Worm (Caenorhabditis elegans) whole organism, L4 larva: Measurements from ENCODE around the gene F33E11.3.

Experiments used
- F10B5.3 ChIP-seq: sonication (generic microtip); optimal IDR thresholded peaks from 2 replicates; lab custom pipeline; 2016; ENCODE audit warnings: mild to moderate bottlenecking, missing genetic modification characterization, missing compliant biosample characterization
- F26F4.8 ChIP-seq: fragments of 200-800 bp; sonication (Bioruptor generic); conservative IDR thresholded peaks from 2 replicates; pipeline ENCODE4 v1.3.6; 2022; ENCODE audit warnings: missing genetic modification characterization, missing compliant biosample characterization
- F37D6.2 ChIP-seq: sonication (generic microtip); optimal IDR thresholded peaks from 2 replicates; lab custom pipeline; 2016; ENCODE audit warnings: mild to moderate bottlenecking, missing genetic modification characterization, missing compliant biosample characterization
- T20F7.1 ChIP-seq: fragments of 200-800 bp; sonication (Bioruptor generic); optimal IDR thresholded peaks from 2 replicates; lab custom pipeline; 2018; ENCODE audit warnings: mild to moderate bottlenecking, missing genetic modification characterization, missing compliant biosample characterization
- Y48G9A.11 ChIP-seq: fragments of 200-800 bp; sonication (Bioruptor generic); IDR thresholded peaks from 2 replicates; pipeline ENCODE4 v1.3.6; 2022; ENCODE audit warnings: missing genetic modification reagents, missing genetic modification characterization, missing compliant biosample characterization
- aha-1 ChIP-seq: fragments of 150-350 bp; peaks from one replicate; lab custom pipeline; 2014; ENCODE audit warnings: missing biosample characterization, missing genetic modification characterization
- ama-1 ChIP-seq: fragments of 150-350 bp; optimal IDR thresholded peaks from 2 replicates; lab custom pipeline; 2014; ENCODE audit warnings: inconsistent platforms, mixed read lengths
- arid-1 ChIP-seq: fragments of 200-800 bp; sonication (Bioruptor generic); conservative IDR thresholded peaks from 2 replicates; pipeline ENCODE4 v1.3.6; 2022; ENCODE audit warnings: missing genetic modification reagents, missing genetic modification characterization, missing compliant biosample characterization
- ceh-62 ChIP-seq: sonication (generic microtip); optimal IDR thresholded peaks from 2 replicates; lab custom pipeline; 2017; ENCODE audit warnings: missing biosample characterization, missing genetic modification characterization
- ctbp-1 ChIP-seq: fragments of 200-800 bp; sonication (Bioruptor generic); IDR thresholded peaks from 2 replicates; pipeline ENCODE4 v1.3.6; 2022; ENCODE audit warnings: missing genetic modification reagents, missing genetic modification characterization, missing compliant biosample characterization
- daf-12 ChIP-seq: fragments of 150-350 bp; optimal IDR thresholded peaks from 2 replicates; lab custom pipeline; 2014; ENCODE audit warnings: missing biosample characterization, missing genetic modification reagents, missing genetic modification characterization
- daf-16 ChIP-seq, 3 experiments: sonication (generic microtip); optimal IDR thresholded peaks; 2 replicates each; lab custom pipeline; 2016 to 2017; ENCODE audit warnings: missing genetic modification characterization in 3 of 3, missing genetic modification reagents in 3 of 3, mild to moderate bottlenecking in 2 of 3, missing compliant biosample characterization in 2 of 3, missing biosample characterization in 1 of 3, moderate library complexity in 1 of 3
- dmd-6 ChIP-seq: fragments of 200-800 bp; sonication (Bioruptor generic); IDR thresholded peaks from 2 replicates; pipeline ENCODE4 v1.3.6; 2022; ENCODE audit warnings: missing genetic modification reagents, missing genetic modification characterization, missing compliant biosample characterization
- dpl-1 ChIP-seq: fragments of 150-350 bp; optimal IDR thresholded peaks from 2 replicates; lab custom pipeline; 2014; ENCODE audit warnings: missing biosample characterization, missing genetic modification reagents, missing genetic modification characterization
- dve-1 ChIP-seq: sonication (generic microtip); optimal IDR thresholded peaks from 2 replicates; lab custom pipeline; 2017; ENCODE audit warnings: antibody characterized with exemption, mild to moderate bottlenecking, missing genetic modification characterization, missing compliant biosample characterization; ENCODE audit not compliant: insufficient read depth
- fos-1 ChIP-seq: fragments of 150-350 bp; optimal IDR thresholded peaks from 2 replicates; lab custom pipeline; 2014; ENCODE audit warnings: missing biosample characterization, missing genetic modification characterization
- lin-13 ChIP-seq: fragments of 150-350 bp; optimal IDR thresholded peaks from 2 replicates; lab custom pipeline; 2014; ENCODE audit warnings: missing biosample characterization, missing genetic modification reagents, missing genetic modification characterization
- lin-29 ChIP-seq: fragments of 200-800 bp; sonication (Bioruptor generic); IDR thresholded peaks from 2 replicates; pipeline ENCODE4 v1.3.6; 2022; ENCODE audit warnings: missing genetic modification reagents, missing genetic modification characterization, missing compliant biosample characterization
- lin-38 ChIP-seq: fragments of 200-800 bp; sonication (Bioruptor generic); IDR thresholded peaks from 2 replicates; pipeline ENCODE4 v1.3.6; 2022; ENCODE audit warnings: missing genetic modification reagents, missing genetic modification characterization, missing compliant biosample characterization
- madf-5 ChIP-seq, 2 experiments: fragments of 200-800 bp; sonication (Bioruptor generic); IDR thresholded peaks; 2 replicates each; pipeline ENCODE4 v1.3.6; 2022; ENCODE audit warnings: missing compliant biosample characterization in 2 of 2, missing genetic modification characterization in 2 of 2
- madf-9 ChIP-seq: fragments of 200-800 bp; sonication (Bioruptor generic); conservative IDR thresholded peaks from 2 replicates; pipeline ENCODE4 v1.3.6; 2022; ENCODE audit warnings: missing genetic modification reagents, missing genetic modification characterization, missing compliant biosample characterization
- mdl-1 ChIP-seq, 2 experiments: fragments of 150-350 bp in 1 of 2; sonication (generic microtip) in 1 of 2; optimal IDR thresholded peaks; 2 replicates each; lab custom pipeline; 2014 to 2017; ENCODE audit warnings: missing biosample characterization in 2 of 2, missing genetic modification characterization in 2 of 2
- mep-1 ChIP-seq: fragments of 150-350 bp; sonication (generic microtip); optimal IDR thresholded peaks from 3 replicates; lab custom pipeline; 2014; ENCODE audit warnings: missing biosample characterization, missing genetic modification characterization
- mes-2 ChIP-seq: sonication (generic microtip); optimal IDR thresholded peaks from 2 replicates; lab custom pipeline; 2016; ENCODE audit warnings: missing genotype, mild to moderate bottlenecking, missing genetic modification characterization, missing compliant biosample characterization; ENCODE audit not compliant: poor library complexity, severe bottlenecking
- mxl-3 ChIP-seq: fragments of 200-800 bp; sonication (Bioruptor generic); optimal IDR thresholded peaks from 2 replicates; lab custom pipeline; 2018; ENCODE audit warnings: mild to moderate bottlenecking, missing genetic modification characterization, missing compliant biosample characterization
- nhr-10 ChIP-seq: fragments of 150-350 bp; optimal IDR thresholded peaks from 2 replicates; lab custom pipeline; 2014; ENCODE audit warnings: missing biosample characterization, missing genetic modification characterization
- nhr-11 ChIP-seq: fragments of 150-350 bp; optimal IDR thresholded peaks from 2 replicates; lab custom pipeline; 2014; ENCODE audit warnings: missing biosample characterization, missing genetic modification characterization
- nhr-111 ChIP-seq: fragments of 200-800 bp; sonication (Bioruptor generic); optimal IDR thresholded peaks from 2 replicates; lab custom pipeline; 2018; ENCODE audit warnings: mild to moderate bottlenecking, missing genetic modification characterization, missing compliant biosample characterization
- nhr-28 ChIP-seq: fragments of 150-350 bp; optimal IDR thresholded peaks from 2 replicates; lab custom pipeline; 2014; ENCODE audit warnings: missing biosample characterization, missing genetic modification characterization
- nhr-77 ChIP-seq: fragments of 150-350 bp; optimal IDR thresholded peaks from 2 replicates; lab custom pipeline; 2014; ENCODE audit warnings: missing biosample characterization, missing genetic modification characterization
- php-3 ChIP-seq: fragments of 200-800 bp; sonication (Bioruptor generic); IDR thresholded peaks from 2 replicates; pipeline ENCODE4 v1.3.6; 2022; ENCODE audit warnings: missing genetic modification reagents, missing genetic modification characterization, missing compliant biosample characterization
- pqm-1 ChIP-seq: sonication (generic microtip); optimal IDR thresholded peaks from 2 replicates; lab custom pipeline; 2017; ENCODE audit warnings: missing biosample characterization, missing genetic modification characterization
- sdz-12 ChIP-seq: fragments of 200-800 bp; sonication (Bioruptor generic); optimal IDR thresholded peaks from 2 replicates; lab custom pipeline; 2018; ENCODE audit warnings: mild to moderate bottlenecking, missing genetic modification characterization, missing compliant biosample characterization
- set-16 ChIP-seq: fragments of 200-800 bp; sonication (Bioruptor generic); IDR thresholded peaks from 2 replicates; pipeline ENCODE4 v1.3.6; 2022; ENCODE audit warnings: missing genetic modification reagents, missing genetic modification characterization, missing compliant biosample characterization
- unc-130 ChIP-seq: sonication (generic microtip); optimal IDR thresholded peaks from 2 replicates; lab custom pipeline; 2016; ENCODE audit warnings: missing genetic modification reagents, missing genetic modification characterization, missing compliant biosample characterization
- unc-39 ChIP-seq: sonication (generic microtip); optimal IDR thresholded peaks from 2 replicates; lab custom pipeline; 2017; ENCODE audit warnings: missing biosample characterization, missing genetic modification characterization
- unc-62 ChIP-seq, 3 experiments: fragments of 150-350 bp in 1 of 3; sonication (generic microtip); optimal IDR thresholded peaks in 2 of 3; peaks in 1 of 3; 1 replicate in 1 of 3; 2 replicates in 2 of 3; lab custom pipeline; 2014 to 2017; ENCODE audit warnings: missing biosample characterization in 3 of 3, missing genetic modification characterization in 3 of 3, missing genetic modification reagents in 3 of 3, missing genotype in 1 of 3
- zfp-3 ChIP-seq: fragments of 200-800 bp; sonication (Bioruptor generic); conservative IDR thresholded peaks from 2 replicates; pipeline ENCODE4 v1.3.6; 2022; ENCODE audit warnings: missing genetic modification reagents, missing genetic modification characterization, missing compliant biosample characterization
- ztf-7 ChIP-seq: fragments of 150-350 bp; optimal IDR thresholded peaks from 2 replicates; lab custom pipeline; 2014; ENCODE audit warnings: missing biosample characterization, missing genetic modification characterization

The F33E11.3 gene

DNA sequence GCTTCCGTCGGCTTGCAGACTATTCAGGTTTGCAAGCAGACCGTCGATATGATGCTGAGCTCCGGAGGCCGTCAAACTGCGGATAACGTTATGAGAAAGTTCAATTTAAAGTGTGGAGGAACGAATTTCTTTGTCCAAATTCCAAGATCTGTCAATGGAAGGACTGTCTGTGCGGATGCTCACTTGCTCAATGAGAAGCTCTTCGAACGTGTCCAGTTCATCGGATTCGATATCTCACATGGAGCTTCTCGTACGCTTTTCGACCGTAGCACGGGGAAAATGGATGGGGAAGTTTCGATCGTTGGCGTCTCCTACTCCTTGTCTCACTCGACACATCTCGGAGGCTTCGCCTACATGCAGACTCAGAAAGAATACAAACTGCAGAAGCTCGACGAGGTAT lies 41.5 kb upstream of the F33E11.3 start:
- TF ChIP-seq mxl-3 (GFP tag; lab: Kevin White, UChicago) (no peak), dmd-6 (GFP tag; lab: Robert Waterston, UW) (no peak), unc-62 (GFP tag; optimal IDR thresholded peaks at IDR 0.05 in 1 of 2; lab: Kevin White, UChicago) (peak in 1 of 2 experiments; percentile 74), unc-62 (tag; optimal IDR thresholded peaks at IDR 0.05; lab: Kevin White, UChicago) (no peak), aha-1 (tag; lab: Kevin White, UChicago) (peak; percentile 70)

DNA sequence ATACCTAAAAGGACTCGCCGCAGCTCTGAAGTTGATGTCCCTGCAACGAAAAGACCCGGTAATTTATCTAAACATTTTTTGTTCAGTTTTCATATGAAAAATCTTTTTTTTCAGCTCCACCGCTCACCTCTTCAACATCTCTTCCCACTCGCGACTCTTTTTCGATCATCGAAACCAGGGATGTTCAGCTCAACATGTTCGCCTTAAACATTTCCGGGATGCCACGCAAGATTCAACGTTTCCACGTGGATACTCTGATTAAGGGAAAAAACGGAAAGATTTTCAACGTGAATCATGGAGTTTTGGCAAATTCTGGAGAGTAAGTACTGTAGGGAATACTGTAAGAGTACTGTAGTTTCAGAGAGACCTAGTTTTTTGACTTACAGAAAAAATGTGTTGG lies 39.0 kb upstream of the F33E11.3 start:
- no peak for TF ChIP-seq daf-12
- TF ChIP-seq daf-16 (GFP tag; optimal IDR thresholded peaks at IDR 0.05; lab: Kevin White, UChicago), result no peak
- no peak for TF ChIP-seq daf-16 (tag; optimal IDR thresholded peaks at IDR 0.05; lab: Kevin White, UChicago)
- TF ChIP-seq ztf-7, result no peak
- no peak for TF ChIP-seq unc-130
- TF ChIP-seq set-16, result no peak
- TF ChIP-seq unc-62 (GFP tag; optimal IDR thresholded peaks at IDR 0.05 in 1 of 2; lab: Kevin White, UChicago), result peak in 1 of 2 experiments; percentile 92
- TF ChIP-seq unc-62 (tag; optimal IDR thresholded peaks at IDR 0.05; lab: Kevin White, UChicago), result no peak
- TF ChIP-seq pqm-1 (tag; lab: Kevin White, UChicago), result no peak
- TF ChIP-seq arid-1 (GFP tag; lab: Robert Waterston, UW), result no peak

DNA sequence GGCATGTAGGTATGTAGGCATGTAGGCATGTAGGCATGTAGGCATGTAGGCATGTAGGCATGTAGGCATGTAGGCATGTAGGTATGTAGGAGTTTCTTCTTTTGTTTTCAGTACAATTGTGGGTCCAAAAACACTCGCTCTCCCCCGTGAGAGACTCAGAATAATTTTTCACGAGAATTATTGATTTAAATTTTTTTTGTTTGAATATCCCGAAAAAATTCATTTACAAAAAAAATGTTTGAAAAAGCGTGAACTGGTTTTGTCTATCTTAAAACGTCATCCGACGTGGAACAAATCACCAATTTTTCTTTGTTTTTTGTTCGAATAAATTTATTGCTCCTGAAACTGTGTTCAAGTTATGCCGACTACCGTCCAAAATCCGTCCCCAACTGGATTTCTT lies 38.6 kb upstream of the F33E11.3 start, which contains the start of gene wago-10:
wago-10 (plus strand) TSS at position 301 of the 400 bp plus-strand sequence.
- TF ChIP-seq lin-13 (GFP tag; lab: Kevin White, UChicago) (no peak), unc-39 (tag; lab: Kevin White, UChicago) (no peak), daf-12 (no peak), fos-1 (no peak), ama-1 (lab: Kevin White, UChicago) (no peak), nhr-77 (no peak), ctbp-1 (GFP tag; lab: Robert Waterston, UW) (no peak), nhr-28 (tag; lab: Kevin White, UChicago) (no peak), sdz-12 (GFP tag; lab: Kevin White, UChicago) (no peak), pqm-1 (tag; lab: Kevin White, UChicago) (no peak), mdl-1 (tag; optimal IDR thresholded peaks at IDR 0.05; lab: Kevin White, UChicago) (no peak), Y48G9A.11 (GFP tag; lab: Robert Waterston, UW) (no peak), daf-16 (GFP tag; optimal IDR thresholded peaks at IDR 0.05; lab: Kevin White, UChicago) (no peak), daf-16 (tag; optimal IDR thresholded peaks at IDR 0.05; lab: Kevin White, UChicago) (no peak), arid-1 (GFP tag; lab: Robert Waterston, UW) (no peak), mes-2 (tag; lab: Kevin White, UChicago) (no peak)

DNA sequence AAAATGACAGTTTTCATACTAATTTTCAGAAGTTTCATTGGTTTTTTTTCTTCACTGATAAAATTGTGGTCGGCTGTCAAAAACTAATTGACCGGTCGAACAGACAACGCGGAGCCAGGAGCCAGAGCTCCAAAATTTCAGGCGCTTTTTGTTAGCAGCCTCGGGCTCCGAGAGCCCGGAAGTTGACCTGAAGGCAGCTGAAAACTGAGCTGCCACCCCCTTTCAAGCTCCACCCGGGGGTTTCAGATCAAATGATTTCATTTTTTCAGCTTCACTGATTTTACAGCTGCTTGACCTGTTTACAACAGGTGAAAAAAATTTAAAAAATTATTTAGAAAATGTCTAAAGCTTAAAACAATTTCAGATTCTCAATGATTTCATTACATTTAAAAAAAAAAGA lies 37.8 kb upstream of the F33E11.3 start:
- TF ChIP-seq dmd-6 (GFP tag; lab: Robert Waterston, UW) (0 out of 2 replicates have a peak, but pooled peaks have one; percentile 18), unc-39 (tag; lab: Kevin White, UChicago) (no peak), set-16 (peak; percentile 62; the same call in 1 of the 2 replicates)

DNA sequence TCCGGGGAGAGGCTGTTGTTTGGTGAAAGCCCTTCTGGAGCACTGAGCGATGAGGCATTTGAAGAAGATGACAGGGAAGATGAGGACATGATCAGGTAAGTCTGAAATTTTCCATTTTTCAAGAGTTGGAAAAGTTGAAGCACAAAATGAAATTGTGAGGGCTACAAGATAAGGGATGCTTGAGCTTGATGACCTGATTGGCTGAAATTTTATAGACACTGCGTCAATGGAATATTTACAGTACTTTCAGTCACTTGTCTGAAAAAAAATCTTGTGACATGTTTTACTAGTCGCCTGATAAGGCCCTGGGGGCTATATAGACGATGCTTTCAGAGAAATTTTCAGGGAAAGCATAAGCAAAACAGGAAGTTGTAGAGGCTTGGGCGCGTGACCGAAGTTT lies 31.8 kb upstream of the F33E11.3 start, which contains the start of gene dmd-8:
dmd-8 (minus strand) TSS at position 101 of the 400 bp plus-strand sequence.
- TF ChIP-seq lin-29 (GFP tag; lab: Robert Waterston, UW), result no peak
- no peak for TF ChIP-seq dve-1 (tag; lab: Kevin White, UChicago)
- no peak for TF ChIP-seq F10B5.3

DNA sequence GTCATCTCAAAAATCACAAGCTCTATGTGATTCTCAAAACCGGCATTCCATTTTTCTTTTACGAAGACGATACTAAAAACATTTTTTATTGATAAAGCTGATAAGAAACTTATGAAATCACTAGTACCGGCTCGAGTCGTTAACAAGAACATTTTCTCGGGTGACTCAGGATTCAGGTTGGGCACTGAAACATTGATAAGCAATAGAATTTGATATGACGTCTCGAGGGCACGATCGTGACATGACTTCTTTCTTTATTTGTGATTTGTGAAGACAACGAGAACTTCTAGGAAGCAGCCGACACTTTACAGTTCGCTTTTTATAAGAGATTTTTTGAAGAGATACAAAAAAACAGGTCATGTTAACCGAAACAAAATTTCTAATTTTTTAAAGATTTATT lies 29.2 kb upstream of the F33E11.3 start:
- TF ChIP-seq dve-1 (tag; lab: Kevin White, UChicago), result peak; percentile 89
- no peak for TF ChIP-seq dpl-1 (GFP tag; lab: Kevin White, UChicago)
- no peak for TF ChIP-seq set-16
- TF ChIP-seq F26F4.8, result no peak
- peak; percentile 96 for TF ChIP-seq dmd-6 (GFP tag; lab: Robert Waterston, UW)
- no peak for TF ChIP-seq madf-9 (GFP tag; lab: Robert Waterston, UW)
- no peak for TF ChIP-seq zfp-3 (GFP tag; lab: Robert Waterston, UW)
- no peak for TF ChIP-seq nhr-11 (tag; lab: Kevin White, UChicago)
- TF ChIP-seq nhr-10, result peak; percentile 25
- TF ChIP-seq madf-5 (GFP tag; IDR thresholded peaks at IDR 0.05; lab: Robert Waterston, UW), result no peak
- no peak for TF ChIP-seq lin-38 (GFP tag; lab: Robert Waterston, UW)
- no peak for TF ChIP-seq F10B5.3
- TF ChIP-seq F37D6.2 (tag; lab: Kevin White, UChicago), result no peak
- no peak for TF ChIP-seq mep-1 (tag; lab: Kevin White, UChicago)
- peak; percentile 85 for TF ChIP-seq php-3 (GFP tag; lab: Robert Waterston, UW)
- TF ChIP-seq ctbp-1 (GFP tag; lab: Robert Waterston, UW), result no peak
- no peak for TF ChIP-seq T20F7.1 (GFP tag; lab: Kevin White, UChicago)
- no peak for TF ChIP-seq nhr-111 (GFP tag; lab: Kevin White, UChicago)
- TF ChIP-seq mes-2 (tag; lab: Kevin White, UChicago), result peak; percentile 30
- no peak for TF ChIP-seq ceh-62
